Fruit fly (Drosophila melanogaster) whole organism: ENCODE data around the gene SF1.

Experiments
- CG8478 ChIP-seq: fragments of >200 bp; optimal IDR thresholded peaks from 2 replicates; lab custom pipeline; 2018; ENCODE audit warnings: inconsistent platforms
- Dll ChIP-seq: fragments of >200 bp; optimal IDR thresholded peaks from 2 replicates; lab custom pipeline; 2017
- EcR ChIP-seq, 2 experiments: fragments of >200 bp; optimal IDR thresholded peaks; 2 replicates each; lab custom pipeline; 2017; ENCODE audit warnings: missing biosample characterization in 2 of 2, missing genetic modification characterization in 2 of 2, missing genetic modification reagents in 2 of 2
- pan ChIP-seq: fragments of >200 bp; optimal IDR thresholded peaks from 2 replicates; lab custom pipeline; 2017
- usp ChIP-seq: fragments of >200 bp; optimal IDR thresholded peaks from 2 replicates; lab custom pipeline; 2017; ENCODE audit warnings: missing biosample characterization, missing genetic modification characterization, mixed read lengths

- TF ChIP-seq CG8478 (lab: Kevin White, UChicago) (no peak), pan (no peak), usp (GFP tag; lab: Kevin White, UChicago) (no peak), EcR (GFP tag; optimal IDR thresholded peaks at IDR 0.05; lab: Kevin White, UChicago) (no peak), Dll (lab: Kevin White, UChicago) (no peak)
Measured at dm6 chr3R:17588805-17589204, 48.6 kb downstream of the SF1 start.
